3 fruit fly cellular contexts compared by ENCODE assay signal in genomic region chr2L:7624096-7624843, dm6.
TF ChIP-seq lines count a peak whose summit lies in the region.

No protein-coding gene starts in this region.

- TF ChIP-seq CTCF in whole organism, embryonic (GFP tag; optimal IDR thresholded peaks at IDR 0.05; lab: Kevin White, UChicago), result no peak

TF ChIP-seq in whole organism, adult, 20 proteins besides CTCF, POLR2A, EP300 and RAD21:
- TF ChIP-seq kay (GFP tag; lab: Kevin White, UChicago; ENCODE audit: borderline replicate concordance) (peak; percentile 61), CG7101 (tag; optimal IDR thresholded peaks at IDR 0.05; lab: Kevin White, UChicago) (no peak)

TF ChIP-seq in whole organism, embryonic, 481 proteins besides CTCF, POLR2A, EP300 and RAD21 (continues in another document):
- TF ChIP-seq Asciz (GFP tag; optimal IDR thresholded peaks at IDR 0.05; lab: Kevin White, UChicago), result no peak
- peak; percentile 58 for TF ChIP-seq zen (tag; optimal IDR thresholded peaks at IDR 0.05; lab: Kevin White, UChicago)
- TF ChIP-seq CG3281 (GFP tag; optimal IDR thresholded peaks at IDR 0.05; lab: Kevin White, UChicago), result no peak
- TF ChIP-seq ewg (GFP tag; optimal IDR thresholded peaks at IDR 0.05; lab: Kevin White, UChicago), result peak; percentile 35
- peak; percentile 24 for TF ChIP-seq cad (GFP tag; optimal IDR thresholded peaks at IDR 0.05; lab: Kevin White, UChicago)
- TF ChIP-seq CG10267 (tag; optimal IDR thresholded peaks at IDR 0.05; lab: Kevin White, UChicago), result peak; percentile 39
- TF ChIP-seq CG7271 (tag; optimal IDR thresholded peaks at IDR 0.05; lab: Kevin White, UChicago), result peak; percentile 11
- no peak for TF ChIP-seq CG11398 (GFP tag; optimal IDR thresholded peaks at IDR 0.05; lab: Kevin White, UChicago)
- TF ChIP-seq vvl (GFP tag; IDR thresholded peaks at IDR 0.05; lab: Robert Waterston, UW), result 0 out of 2 replicates have a peak, but pooled peaks have one; percentile 11
- no peak for TF ChIP-seq GATAe (GFP tag; conservative IDR thresholded peaks at IDR 0.05; lab: Robert Waterston, UW)
- peak; percentile 40 for TF ChIP-seq CG17829 (tag; optimal IDR thresholded peaks at IDR 0.05; lab: Kevin White, UChicago)
- peak; percentile 9 for TF ChIP-seq phol (tag; optimal IDR thresholded peaks at IDR 0.05; lab: Kevin White, UChicago)
- peak in 1 of 2 experiments; percentile 70 for TF ChIP-seq Pdp1 (GFP tag; optimal IDR thresholded peaks at IDR 0.05; lab: Kevin White, UChicago)
- TF ChIP-seq jumu (GFP tag; optimal IDR thresholded peaks at IDR 0.05; lab: Kevin White, UChicago), result no peak
- peak; percentile 47 for TF ChIP-seq CG18262 (tag; optimal IDR thresholded peaks at IDR 0.05; lab: Kevin White, UChicago)
- TF ChIP-seq pros (GFP tag; optimal IDR thresholded peaks at IDR 0.05; lab: Kevin White, UChicago), result peak; percentile 26
- peak; percentile 8 for TF ChIP-seq CG14710 (tag; optimal IDR thresholded peaks at IDR 0.05; lab: Kevin White, UChicago)
- TF ChIP-seq CG2889 (GFP tag; IDR thresholded peaks at IDR 0.05; lab: Robert Waterston, UW), result no peak
- no peak for TF ChIP-seq unc-4 (GFP tag; IDR thresholded peaks at IDR 0.05; lab: Robert Waterston, UW; ENCODE audit: partially characterized antibody)
- peak; percentile 39 for TF ChIP-seq nmo (GFP tag; optimal IDR thresholded peaks at IDR 0.05; lab: Kevin White, UChicago)
- peak; percentile 59 for TF ChIP-seq CG10979 (tag; optimal IDR thresholded peaks at IDR 0.05; lab: Kevin White, UChicago)
- peak; percentile 35; the same call in 1 of the 2 replicates for TF ChIP-seq Xrp1 (GFP tag; IDR thresholded peaks at IDR 0.05; lab: Robert Waterston, UW)
- peak; percentile 64 for TF ChIP-seq zf30C (GFP tag; optimal IDR thresholded peaks at IDR 0.05; lab: Kevin White, UChicago)
- no peak for TF ChIP-seq prd (optimal IDR thresholded peaks at IDR 0.05; lab: Kevin White, UChicago)
- peak; percentile 61; the same call in 2 of the 3 replicates for TF ChIP-seq prd (GFP tag; IDR thresholded peaks at IDR 0.05; lab: Robert Waterston, UW)
- TF ChIP-seq CG2712 (tag; optimal IDR thresholded peaks at IDR 0.05; lab: Kevin White, UChicago), result peak; percentile 52
- no peak for TF ChIP-seq cwo (GFP tag; optimal IDR thresholded peaks at IDR 0.05; lab: Kevin White, UChicago)
- 0 out of 2 replicates have a peak, but pooled peaks have one; percentile 10 for TF ChIP-seq HLH3B (GFP tag; IDR thresholded peaks at IDR 0.05; lab: Robert Waterston, UW)
- peak; percentile 18; the same call in 1 of the 2 replicates for TF ChIP-seq CG31441 (GFP tag; IDR thresholded peaks at IDR 0.05; lab: Robert Waterston, UW)
- 0 out of 3 replicates have a peak, but pooled peaks have one; percentile 29 for TF ChIP-seq H15 (GFP tag; IDR thresholded peaks at IDR 0.05; lab: Robert Waterston, UW)
- TF ChIP-seq gsb-n (tag; optimal IDR thresholded peaks at IDR 0.05; lab: Kevin White, UChicago), result peak; percentile 66
- no peak for TF ChIP-seq Trl (optimal IDR thresholded peaks at IDR 0.05; lab: Kevin White, UChicago)
- no peak for TF ChIP-seq Trl (GFP tag; optimal IDR thresholded peaks at IDR 0.05; lab: Kevin White, UChicago)
- no peak for TF ChIP-seq CG13775 (GFP tag; optimal IDR thresholded peaks at IDR 0.05; lab: Kevin White, UChicago)
- TF ChIP-seq CG6689 (GFP tag; IDR thresholded peaks at IDR 0.05; lab: Robert Waterston, UW), result peak; percentile 26; the same call in 1 of the 2 replicates
- no peak for TF ChIP-seq CG12769 (tag; optimal IDR thresholded peaks at IDR 0.05; lab: Kevin White, UChicago)
- TF ChIP-seq Kr (GFP tag; optimal IDR thresholded peaks at IDR 0.05; lab: Kevin White, UChicago), result peak; percentile 57
- TF ChIP-seq Med (GFP tag; lab: Kevin White, UChicago), result peak; percentile 6
- no peak for TF ChIP-seq Fer2 (tag; optimal IDR thresholded peaks at IDR 0.05; lab: Kevin White, UChicago)
- TF ChIP-seq CG11504 (tag; optimal IDR thresholded peaks at IDR 0.05; lab: Kevin White, UChicago), result peak; percentile 17
- TF ChIP-seq D19A (tag; optimal IDR thresholded peaks at IDR 0.05; lab: Kevin White, UChicago), result peak; percentile 27
- no peak for TF ChIP-seq Lpt (GFP tag; optimal IDR thresholded peaks at IDR 0.05; lab: Kevin White, UChicago)
- TF ChIP-seq CG9727 (GFP tag; optimal IDR thresholded peaks at IDR 0.05; lab: Kevin White, UChicago), result peak; percentile 69

TF ChIP-seq in whole organism, prepupa, 60 proteins besides CTCF, POLR2A, EP300 and RAD21:
- TF ChIP-seq net (GFP tag; optimal IDR thresholded peaks at IDR 0.05; lab: Kevin White, UChicago) (no peak), Eip78C (GFP tag; lab: Kevin White, UChicago) (peak; percentile 16), lz (GFP tag; optimal IDR thresholded peaks at IDR 0.05; lab: Kevin White, UChicago) (no peak), achi (GFP tag; optimal IDR thresholded peaks at IDR 0.05; lab: Kevin White, UChicago) (no peak), Eip93F (GFP tag; optimal IDR thresholded peaks at IDR 0.05; lab: Kevin White, UChicago) (no peak), svp (GFP tag; lab: Kevin White, UChicago) (peak; percentile 10), fd59A (GFP tag; optimal IDR thresholded peaks at IDR 0.05; lab: Kevin White, UChicago) (no peak), Gug (GFP tag; IDR thresholded peaks at IDR 0.05; lab: Robert Waterston, UW) (no peak), CG10631 (GFP tag; optimal IDR thresholded peaks at IDR 0.05; lab: Kevin White, UChicago) (no peak), dsx (GFP tag; optimal IDR thresholded peaks at IDR 0.05; lab: Kevin White, UChicago; ENCODE audit: poor library complexity, severe bottlenecking) (no peak), CG7368 (GFP tag; optimal IDR thresholded peaks at IDR 0.05; lab: Kevin White, UChicago) (no peak), esn (GFP tag; optimal IDR thresholded peaks at IDR 0.05; lab: Kevin White, UChicago) (no peak), fd85E (GFP tag; optimal IDR thresholded peaks at IDR 0.05; lab: Kevin White, UChicago) (no peak), CG9139 (GFP tag; optimal IDR thresholded peaks at IDR 0.05; lab: Kevin White, UChicago) (no peak)
